Worm (Caenorhabditis elegans) whole organism, L3 larva: ENCODE measurements around the gene pcn-1.

Experiments
- R02D3.7 ChIP-seq: fragments of 150-350 bp; optimal IDR thresholded peaks from 2 replicates; lab custom pipeline; 2014; ENCODE audit warnings: missing biosample characterization, missing genetic modification characterization
- ZK546.5 ChIP-seq: sonication (generic microtip); optimal IDR thresholded peaks from 2 replicates; lab custom pipeline; 2017; ENCODE audit warnings: missing biosample characterization, missing genetic modification characterization
- aly-2 ChIP-seq: fragments of 150-350 bp; optimal IDR thresholded peaks from 2 replicates; lab custom pipeline; 2014; ENCODE audit warnings: missing biosample characterization, missing genetic modification characterization
- ama-1 ChIP-seq: fragments of 150-350 bp; optimal IDR thresholded peaks from 2 replicates; lab custom pipeline; 2018
- ceh-16 ChIP-seq: sonication (generic microtip); optimal IDR thresholded peaks from 2 replicates; lab custom pipeline; 2017; ENCODE audit warnings: missing biosample characterization, missing genetic modification characterization
- ceh-28 ChIP-seq: fragments of 150-350 bp; optimal IDR thresholded peaks from 2 replicates; lab custom pipeline; 2014; ENCODE audit warnings: missing biosample characterization, missing genetic modification reagents, missing genetic modification characterization
- ceh-82 ChIP-seq: fragments of 150-350 bp; optimal IDR thresholded peaks from 2 replicates; lab custom pipeline; 2014; ENCODE audit warnings: missing biosample characterization, missing genetic modification characterization
- ceh-9 ChIP-seq: sonication (generic microtip); optimal IDR thresholded peaks from 2 replicates; lab custom pipeline; 2018; ENCODE audit warnings: missing biosample characterization, missing genetic modification characterization
- egl-5 ChIP-seq: fragments of 150-350 bp; optimal IDR thresholded peaks from 2 replicates; lab custom pipeline; 2017; ENCODE audit warnings: missing biosample characterization, missing genetic modification reagents, missing genetic modification characterization, inconsistent platforms
- elt-1 ChIP-seq: fragments of 150-350 bp; optimal IDR thresholded peaks from 2 replicates; lab custom pipeline; 2014; ENCODE audit warnings: missing biosample characterization, missing genetic modification characterization
- elt-2 ChIP-seq: sonication (generic microtip); optimal IDR thresholded peaks from 2 replicates; lab custom pipeline; 2016; ENCODE audit warnings: missing genetic modification reagents, mild to moderate bottlenecking, missing genetic modification characterization, missing compliant biosample characterization
- eor-1 ChIP-seq, 2 experiments: fragments of 150-350 bp; optimal IDR thresholded peaks; 2 replicates each; lab custom pipeline; 2014 to 2018; ENCODE audit warnings: missing biosample characterization in 2 of 2, missing genetic modification characterization in 2 of 2
- fkh-10 ChIP-seq: sonication (generic microtip); optimal IDR thresholded peaks from 2 replicates; lab custom pipeline; 2017; ENCODE audit warnings: missing biosample characterization, missing genetic modification reagents, missing genetic modification characterization
- fkh-2 ChIP-seq: fragments of 150-350 bp; optimal IDR thresholded peaks from 2 replicates; lab custom pipeline; 2014; ENCODE audit warnings: missing biosample characterization, missing genetic modification reagents, missing genetic modification characterization
- hmg-11 ChIP-seq: sonication (generic microtip); optimal IDR thresholded peaks from 2 replicates; lab custom pipeline; 2016; ENCODE audit warnings: missing genetic modification characterization, missing compliant biosample characterization
- jun-1 ChIP-seq: fragments of 150-350 bp; optimal IDR thresholded peaks from 2 replicates; lab custom pipeline; 2014; ENCODE audit warnings: missing biosample characterization, missing genetic modification reagents, missing genetic modification characterization
- lin-39 ChIP-seq: fragments of 150-350 bp; optimal IDR thresholded peaks from 2 replicates; lab custom pipeline; 2018; ENCODE audit warnings: missing biosample characterization, missing genetic modification reagents, missing genetic modification characterization
- lsy-12 ChIP-seq: sonication (generic microtip); optimal IDR thresholded peaks from 2 replicates; lab custom pipeline; 2016; ENCODE audit warnings: mild to moderate bottlenecking, missing genetic modification characterization, missing compliant biosample characterization
- mdl-1 ChIP-seq: fragments of 150-350 bp; optimal IDR thresholded peaks from 2 replicates; lab custom pipeline; 2014; ENCODE audit warnings: missing biosample characterization, missing genetic modification characterization
- nfya-1 ChIP-seq: sonication (generic microtip); optimal IDR thresholded peaks from 2 replicates; lab custom pipeline; 2017; ENCODE audit warnings: missing genetic modification characterization, mild to moderate bottlenecking, missing compliant biosample characterization, antibody characterized with exemption, moderate library complexity; ENCODE audit not compliant: insufficient read depth
- nhr-11 ChIP-seq: fragments of 150-350 bp; optimal IDR thresholded peaks from 2 replicates; lab custom pipeline; 2014; ENCODE audit warnings: missing biosample characterization, missing genetic modification characterization
- nhr-12 ChIP-seq: fragments of 150-350 bp; optimal IDR thresholded peaks from 2 replicates; lab custom pipeline; 2014; ENCODE audit warnings: missing biosample characterization, missing genetic modification characterization
- nhr-23 ChIP-seq: fragments of 150-350 bp; optimal IDR thresholded peaks from 2 replicates; lab custom pipeline; 2014; ENCODE audit warnings: missing biosample characterization, missing genetic modification reagents, missing genetic modification characterization
- nhr-43 ChIP-seq: sonication (generic microtip); optimal IDR thresholded peaks from 2 replicates; lab custom pipeline; 2016; ENCODE audit warnings: mild to moderate bottlenecking, missing genetic modification characterization, missing compliant biosample characterization; ENCODE audit not compliant: poor library complexity, severe bottlenecking
- nhr-67 ChIP-seq: fragments of 150-350 bp; optimal IDR thresholded peaks from 2 replicates; lab custom pipeline; 2014; ENCODE audit warnings: missing biosample characterization, missing genetic modification characterization
- nhr-76 ChIP-seq: fragments of 150-350 bp; sonication (generic microtip); optimal IDR thresholded peaks from 5 replicates; lab custom pipeline; 2014; ENCODE audit warnings: missing biosample characterization, missing genetic modification characterization
- nhr-77 ChIP-seq: fragments of 150-350 bp; optimal IDR thresholded peaks from 2 replicates; lab custom pipeline; 2014; ENCODE audit warnings: missing biosample characterization, missing genetic modification characterization
- pha-4 ChIP-seq: fragments of 150-350 bp; optimal IDR thresholded peaks from 2 replicates; lab custom pipeline; 2014; ENCODE audit warnings: missing biosample characterization, missing genetic modification reagents, missing genetic modification characterization
- pqm-1 ChIP-seq: fragments of 150-350 bp; optimal IDR thresholded peaks from 2 replicates; lab custom pipeline; 2017; ENCODE audit warnings: missing biosample characterization, missing genetic modification characterization, inconsistent platforms
- sea-2 ChIP-seq: fragments of 150-350 bp; sonication (generic microtip); optimal IDR thresholded peaks from 4 replicates; lab custom pipeline; 2014; ENCODE audit warnings: missing biosample characterization, missing genetic modification reagents, missing genetic modification characterization
- skn-1 ChIP-seq: fragments of 150-350 bp; optimal IDR thresholded peaks from 2 replicates; lab custom pipeline; 2014; ENCODE audit warnings: missing biosample characterization, missing genetic modification characterization
- snpc-4 ChIP-seq: fragments of 150-350 bp; optimal IDR thresholded peaks from 2 replicates; lab custom pipeline; 2014; ENCODE audit warnings: missing biosample characterization, missing genetic modification characterization
- tbx-2 ChIP-seq: sonication (generic microtip); optimal IDR thresholded peaks from 2 replicates; lab custom pipeline; 2016; ENCODE audit warnings: mild to moderate bottlenecking, missing genetic modification characterization, missing compliant biosample characterization
- zag-1 ChIP-seq: fragments of 150-350 bp; optimal IDR thresholded peaks from 2 replicates; lab custom pipeline; 2014; ENCODE audit warnings: missing biosample characterization, missing genetic modification characterization
- ztf-4 ChIP-seq: fragments of 150-350 bp; optimal IDR thresholded peaks from 2 replicates; lab custom pipeline; 2014; ENCODE audit warnings: missing biosample characterization, missing genetic modification characterization

Gene pcn-1

DNA sequence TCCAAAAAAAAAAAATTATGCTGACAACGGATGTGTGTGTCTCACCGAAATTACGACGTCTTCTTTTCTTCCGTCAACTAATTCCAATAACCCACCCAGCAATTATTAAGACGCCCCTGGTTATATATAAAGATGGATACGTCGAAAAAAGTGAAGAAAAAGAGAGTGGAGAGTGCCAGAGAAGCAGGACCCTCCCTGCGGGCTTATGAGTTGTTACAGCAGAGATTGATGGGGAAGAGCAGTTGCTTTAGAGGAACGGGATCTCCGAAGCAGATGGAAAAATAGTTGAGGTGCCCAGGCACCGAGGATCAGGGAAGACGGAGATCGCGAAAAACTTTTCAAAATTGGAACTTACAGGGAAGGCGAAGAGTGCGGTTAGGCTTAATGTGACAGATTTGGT is 6.0 kb upstream of the pcn-1 start:
- TF ChIP-seq ceh-16 (tag; lab: Kevin White, UChicago) (no peak), ceh-9 (tag; lab: Kevin White, UChicago) (no peak), ama-1 (lab: Kevin White, UChicago) (no peak), skn-1 (no peak), mdl-1 (tag; lab: Kevin White, UChicago) (no peak), pha-4 (no peak), nhr-77 (tag; lab: Kevin White, UChicago) (no peak), zag-1 (tag; lab: Kevin White, UChicago) (no peak), pqm-1 (no peak), aly-2 (tag; lab: Kevin White, UChicago) (no peak), nhr-12 (tag; lab: Kevin White, UChicago) (no peak), sea-2 (GFP tag; lab: Kevin White, UChicago) (no peak), nhr-43 (tag; lab: Kevin White, UChicago) (no peak), ceh-28 (tag; lab: Kevin White, UChicago) (no peak), fkh-10 (no peak), egl-5 (tag; lab: Kevin White, UChicago) (no peak), nhr-67 (no peak), jun-1 (no peak)

DNA sequence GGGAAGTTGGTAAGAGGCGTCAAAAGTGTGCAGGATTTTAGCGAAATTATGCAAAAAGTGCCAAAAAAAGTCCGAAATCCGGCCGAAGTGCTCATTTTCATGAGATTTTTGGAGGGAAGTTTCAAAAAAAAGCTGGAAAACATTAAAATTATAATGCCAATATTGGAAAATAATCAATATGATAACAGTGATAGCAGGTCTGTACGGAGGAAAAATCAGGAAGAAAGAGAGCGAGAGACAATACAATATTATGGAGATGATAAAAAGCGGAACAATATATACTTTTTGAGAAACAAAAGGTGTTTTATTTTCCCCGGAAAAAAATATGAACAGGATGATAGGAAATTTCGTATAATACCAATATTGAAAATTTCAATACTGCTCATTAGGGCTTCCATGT is 4.2 kb upstream of the pcn-1 start:
- peak; percentile 51 for TF ChIP-seq elt-2 (tag; lab: Kevin White, UChicago)
- no peak for TF ChIP-seq ZK546.5 (tag; lab: Kevin White, UChicago)

DNA sequence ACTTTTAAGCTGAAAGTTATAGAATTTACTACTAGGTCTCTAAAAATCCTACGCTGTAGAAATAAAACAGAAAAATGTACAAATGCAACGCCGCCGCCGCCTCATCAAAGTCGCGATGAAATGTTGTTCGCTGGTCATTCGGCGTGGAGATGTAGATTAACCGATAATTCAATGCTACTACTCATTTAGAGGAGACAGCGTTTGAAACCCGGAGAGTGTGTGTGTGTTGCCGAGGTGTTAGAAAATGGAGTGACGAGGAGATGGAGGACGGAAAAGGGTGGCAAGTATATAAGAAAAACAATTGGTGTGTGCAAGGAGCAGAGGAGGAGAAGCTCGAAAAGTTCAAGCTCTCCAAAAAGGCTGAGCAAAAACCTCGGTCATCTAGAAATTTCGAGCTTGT is 3.0 kb upstream of the pcn-1 start:
- no peak for TF ChIP-seq fkh-2 (tag; lab: Kevin White, UChicago)
- no peak for TF ChIP-seq nhr-23 (tag; lab: Kevin White, UChicago)
- TF ChIP-seq elt-2 (tag; lab: Kevin White, UChicago) = no peak
- no peak for TF ChIP-seq ztf-4 (tag; lab: Kevin White, UChicago)
- TF ChIP-seq aly-2 (tag; lab: Kevin White, UChicago) = no peak
- TF ChIP-seq ceh-28 (tag; lab: Kevin White, UChicago) = no peak
- no peak for TF ChIP-seq nfya-1 (tag; lab: Kevin White, UChicago)
- no peak for TF ChIP-seq tbx-2 (tag; lab: Kevin White, UChicago)
- no peak for TF ChIP-seq mdl-1 (tag; lab: Kevin White, UChicago)
- no peak for TF ChIP-seq elt-1 (tag; lab: Kevin White, UChicago)

DNA sequence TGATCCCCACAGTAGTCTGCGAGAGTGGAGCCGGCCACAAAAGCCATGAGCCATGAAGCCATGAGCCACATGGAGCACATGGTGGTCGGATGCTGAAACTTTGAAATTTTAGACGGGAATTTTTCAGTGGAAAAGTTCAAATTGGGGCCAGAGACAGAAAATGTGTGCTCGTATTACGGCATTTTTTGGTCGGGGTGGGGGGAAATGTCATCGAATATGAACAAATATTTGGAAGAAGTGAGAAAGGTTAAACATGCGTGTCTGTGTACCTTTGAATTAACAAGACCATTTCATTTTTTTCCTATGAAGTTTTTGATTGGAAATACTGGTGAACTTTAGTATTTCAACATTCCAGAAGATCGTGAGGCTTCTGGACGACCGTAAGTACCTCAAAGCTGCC is 2.3 kb upstream of the pcn-1 start, which contains the start of gene wrt-5:
Gene wrt-5, minus strand, starts transcription at position 101 of the 400 bp plus-strand sequence.
- peak; percentile 7 for TF ChIP-seq pha-4
- TF ChIP-seq ceh-28 (tag; lab: Kevin White, UChicago) = no peak
- TF ChIP-seq R02D3.7 (tag; lab: Kevin White, UChicago) = no peak

DNA sequence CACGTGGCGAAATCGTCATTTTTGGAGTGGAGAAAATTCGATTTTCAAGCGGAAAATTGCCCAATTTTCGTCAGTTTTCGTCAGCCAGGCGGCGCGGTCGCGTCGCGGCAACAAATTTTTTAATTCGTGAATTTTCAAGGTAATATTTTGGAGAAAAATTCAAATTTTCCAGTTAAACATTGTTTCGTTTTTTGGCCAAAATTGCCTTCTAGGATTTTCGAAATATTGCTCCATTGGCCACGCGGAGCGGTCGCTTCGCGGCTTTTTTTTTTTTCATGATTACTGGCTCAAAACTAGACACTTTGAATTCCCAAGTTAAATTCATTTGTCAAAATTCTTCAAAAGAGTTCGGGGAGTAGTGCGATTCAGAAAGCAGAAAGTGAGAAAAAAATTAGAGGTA is 1.6 kb downstream of the pcn-1 start:
- TF ChIP-seq tbx-2 (tag; lab: Kevin White, UChicago) (no peak), ceh-82 (no peak), nhr-11 (tag; lab: Kevin White, UChicago) (no peak), eor-1 (tag; optimal IDR thresholded peaks at IDR 0.05; lab: Kevin White, UChicago) (no peak), ceh-9 (tag; lab: Kevin White, UChicago) (no peak), nhr-76 (no peak), lin-39 (tag; lab: Kevin White, UChicago) (no peak), snpc-4 (tag; lab: Kevin White, UChicago) (no peak), nhr-77 (tag; lab: Kevin White, UChicago) (no peak), R02D3.7 (tag; lab: Kevin White, UChicago) (no peak), fkh-10 (no peak), nhr-43 (tag; lab: Kevin White, UChicago) (no peak), hmg-11 (tag; lab: Kevin White, UChicago) (no peak), pha-4 (no peak), lsy-12 (tag; lab: Kevin White, UChicago) (no peak), pqm-1 (no peak), sea-2 (GFP tag; lab: Kevin White, UChicago) (no peak), nhr-67 (no peak)
- TF ChIP-seq, all 47 proteins: peak for 0
